Worm (Caenorhabditis elegans) whole organism, L2 larva: ENCODE results near the gene F57B9.3.

Experiments used
- C34F6.9 ChIP-seq: fragments of 150-350 bp; optimal IDR thresholded peaks from 2 replicates; lab custom pipeline; 2014; ENCODE audit warnings: missing biosample characterization, missing genetic modification characterization
- R02D3.7 ChIP-seq: fragments of 150-350 bp; optimal IDR thresholded peaks from 2 replicates; lab custom pipeline; 2014; ENCODE audit warnings: missing biosample characterization, missing genetic modification characterization
- ama-1 ChIP-seq: fragments of 150-350 bp; optimal IDR thresholded peaks from 2 replicates; lab custom pipeline; 2018; ENCODE audit warnings: inconsistent platforms
- dmd-4 ChIP-seq: sonication (generic microtip); optimal IDR thresholded peaks from 2 replicates; lab custom pipeline; 2017; ENCODE audit warnings: missing biosample characterization, missing genetic modification characterization
- egl-27 ChIP-seq: sonication (generic microtip); optimal IDR thresholded peaks from 3 replicates; lab custom pipeline; 2017; ENCODE audit warnings: missing biosample characterization, missing genetic modification reagents, missing genetic modification characterization
- lin-39 ChIP-seq: fragments of 150-350 bp; optimal IDR thresholded peaks from 2 replicates; lab custom pipeline; 2014; ENCODE audit warnings: missing biosample characterization, missing genetic modification reagents, missing genetic modification characterization
- mbf-1 ChIP-seq: sonication (generic microtip); optimal IDR thresholded peaks from 2 replicates; lab custom pipeline; 2017; ENCODE audit warnings: missing biosample characterization, missing genetic modification characterization
- nhr-77 ChIP-seq: fragments of 150-350 bp; optimal IDR thresholded peaks from 2 replicates; lab custom pipeline; 2014; ENCODE audit warnings: missing biosample characterization, missing genetic modification characterization
- ztf-4 ChIP-seq: fragments of 150-350 bp; optimal IDR thresholded peaks from 2 replicates; lab custom pipeline; 2014; ENCODE audit warnings: missing biosample characterization, missing genetic modification characterization

DNA sequence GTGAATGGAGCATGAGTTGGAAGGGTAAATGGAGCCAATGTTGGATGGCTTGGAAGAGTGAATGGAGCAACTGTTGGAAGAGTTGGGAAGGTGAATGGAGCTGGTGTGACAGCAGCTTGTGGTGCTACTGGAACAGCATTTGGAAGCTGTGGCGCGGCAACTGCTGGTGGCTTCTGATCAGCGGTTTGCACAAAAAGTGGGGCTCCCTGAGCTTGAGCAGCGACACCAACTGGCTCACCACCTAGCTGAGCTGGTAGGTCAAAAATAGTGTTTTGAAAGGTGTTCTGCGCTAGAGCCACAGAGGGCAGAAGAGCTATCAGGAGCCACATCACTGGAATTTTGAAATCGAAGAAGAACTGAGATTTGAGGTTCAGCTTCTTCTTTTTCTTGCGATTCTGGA lies 5.7 kb downstream of the F57B9.3 start:
- TF ChIP-seq C34F6.9 (no peak), R02D3.7 (tag; lab: Kevin White, UChicago) (no peak), egl-27 (no peak), dmd-4 (tag; lab: Kevin White, UChicago) (no peak), mbf-1 (tag; lab: Kevin White, UChicago) (no peak), nhr-77 (tag; lab: Kevin White, UChicago) (no peak), ztf-4 (no peak), lin-39 (tag; lab: Kevin White, UChicago) (no peak), ama-1 (lab: Kevin White, UChicago) (no peak)
